Worm (Caenorhabditis elegans) whole organism, L2 larva: ENCODE data around the gene rad-54.B.

Source experiments
- C34F6.9 ChIP-seq: fragments of 150-350 bp; optimal IDR thresholded peaks from 2 replicates; lab custom pipeline; 2014; ENCODE audit warnings: missing biosample characterization, missing genetic modification characterization
- F13H6.1 ChIP-seq: sonication (generic microtip); optimal IDR thresholded peaks from 2 replicates; lab custom pipeline; 2016; ENCODE audit warnings: missing genetic modification characterization, missing compliant biosample characterization
- R02D3.7 ChIP-seq: fragments of 150-350 bp; optimal IDR thresholded peaks from 2 replicates; lab custom pipeline; 2014; ENCODE audit warnings: missing biosample characterization, missing genetic modification characterization
- ZK546.5 ChIP-seq: sonication (generic microtip); optimal IDR thresholded peaks from 2 replicates; lab custom pipeline; 2017; ENCODE audit warnings: missing biosample characterization, missing genetic modification characterization
- ama-1 ChIP-seq: fragments of 150-350 bp; optimal IDR thresholded peaks from 2 replicates; lab custom pipeline; 2018; ENCODE audit warnings: inconsistent platforms
- blmp-1 ChIP-seq: sonication (generic microtip); optimal IDR thresholded peaks from 2 replicates; lab custom pipeline; 2017; ENCODE audit warnings: missing genetic modification characterization, mild to moderate bottlenecking, missing compliant biosample characterization, antibody characterized with exemption, moderate library complexity; ENCODE audit not compliant: insufficient read depth
- ceh-16 ChIP-seq: fragments of 150-350 bp; optimal IDR thresholded peaks from 2 replicates; lab custom pipeline; 2014; ENCODE audit warnings: missing biosample characterization, missing genetic modification characterization
- ceh-82 ChIP-seq: fragments of 150-350 bp; optimal IDR thresholded peaks from 2 replicates; lab custom pipeline; 2014; ENCODE audit warnings: missing biosample characterization, missing genetic modification characterization
- crh-2 ChIP-seq: sonication (generic microtip); optimal IDR thresholded peaks from 2 replicates; lab custom pipeline; 2017; ENCODE audit warnings: missing biosample characterization, missing genetic modification characterization
- egl-27 ChIP-seq: sonication (generic microtip); optimal IDR thresholded peaks from 3 replicates; lab custom pipeline; 2017; ENCODE audit warnings: missing biosample characterization, missing genetic modification reagents, missing genetic modification characterization
- elt-1 ChIP-seq: fragments of 150-350 bp; optimal IDR thresholded peaks from 2 replicates; lab custom pipeline; 2014; ENCODE audit warnings: missing biosample characterization, missing genetic modification characterization
- fos-1 ChIP-seq: fragments of 150-350 bp; optimal IDR thresholded peaks from 2 replicates; lab custom pipeline; 2014; ENCODE audit warnings: missing biosample characterization, missing genetic modification characterization
- gmeb-1 ChIP-seq: fragments of 150-350 bp; optimal IDR thresholded peaks from 2 replicates; lab custom pipeline; 2014; ENCODE audit warnings: missing biosample characterization, missing genetic modification characterization
- lin-11 ChIP-seq: fragments of 150-350 bp; sonication (generic microtip); optimal IDR thresholded peaks from 2 replicates; lab custom pipeline; 2014; ENCODE audit warnings: missing biosample characterization, missing genetic modification characterization, inconsistent platforms, mixed read lengths
- lin-13 ChIP-seq: fragments of 150-350 bp; optimal IDR thresholded peaks from 2 replicates; lab custom pipeline; 2014; ENCODE audit warnings: missing biosample characterization, missing genetic modification reagents, missing genetic modification characterization
- lin-39 ChIP-seq: fragments of 150-350 bp; optimal IDR thresholded peaks from 2 replicates; lab custom pipeline; 2014; ENCODE audit warnings: missing biosample characterization, missing genetic modification reagents, missing genetic modification characterization
- lsy-2 ChIP-seq, 2 experiments: fragments of 150-350 bp in 1 of 2; sonication (generic microtip) in 1 of 2; optimal IDR thresholded peaks; 2 replicates each; lab custom pipeline; 2014 to 2017; ENCODE audit warnings: missing biosample characterization in 2 of 2, missing genetic modification characterization in 2 of 2
- mab-5 ChIP-seq: fragments of 150-350 bp; optimal IDR thresholded peaks from 2 replicates; lab custom pipeline; 2014; ENCODE audit warnings: missing biosample characterization, missing genetic modification characterization
- mbf-1 ChIP-seq: sonication (generic microtip); optimal IDR thresholded peaks from 2 replicates; lab custom pipeline; 2017; ENCODE audit warnings: missing biosample characterization, missing genetic modification characterization
- nhr-11 ChIP-seq: fragments of 150-350 bp; optimal IDR thresholded peaks from 2 replicates; lab custom pipeline; 2014; ENCODE audit warnings: missing biosample characterization, missing genetic modification characterization
- nhr-12 ChIP-seq: fragments of 150-350 bp; optimal IDR thresholded peaks from 2 replicates; lab custom pipeline; 2014; ENCODE audit warnings: missing biosample characterization, missing genetic modification characterization
- nhr-129 ChIP-seq: fragments of 150-350 bp; optimal IDR thresholded peaks from 2 replicates; lab custom pipeline; 2014; ENCODE audit warnings: missing biosample characterization, missing genetic modification characterization
- nhr-25 ChIP-seq: fragments of 150-350 bp; sonication (generic microtip); optimal IDR thresholded peaks from 3 replicates; lab custom pipeline; 2014; ENCODE audit warnings: missing biosample characterization, missing genetic modification characterization
- peb-1 ChIP-seq: fragments of 150-350 bp; optimal IDR thresholded peaks from 2 replicates; lab custom pipeline; 2014; ENCODE audit warnings: missing biosample characterization, missing genetic modification characterization
- sem-4 ChIP-seq: fragments of 150-350 bp; optimal IDR thresholded peaks from 2 replicates; lab custom pipeline; 2014; ENCODE audit warnings: missing biosample characterization, missing genetic modification reagents, missing genetic modification characterization
- sma-3 ChIP-seq: sonication (generic microtip); optimal IDR thresholded peaks from 2 replicates; lab custom pipeline; 2016; ENCODE audit warnings: missing genetic modification reagents, missing genetic modification characterization, missing compliant biosample characterization
- sma-9 ChIP-seq, 2 experiments: fragments of 150-350 bp in 1 of 2; sonication (generic microtip) in 1 of 2; optimal IDR thresholded peaks; 2 replicates each; lab custom pipeline; 2014 to 2016; ENCODE audit warnings: missing genetic modification characterization in 2 of 2, mild to moderate bottlenecking in 1 of 2, missing biosample characterization in 1 of 2, missing compliant biosample characterization in 1 of 2, missing genetic modification reagents in 1 of 2, moderate library complexity in 1 of 2
- snpc-4 ChIP-seq: fragments of 150-350 bp; optimal IDR thresholded peaks from 2 replicates; lab custom pipeline; 2014; ENCODE audit warnings: missing biosample characterization, missing genetic modification characterization
- unc-55 ChIP-seq: fragments of 150-350 bp; sonication (generic microtip); optimal IDR thresholded peaks from 3 replicates; lab custom pipeline; 2014; ENCODE audit warnings: missing biosample characterization, missing genetic modification reagents, missing genetic modification characterization
- unc-62 ChIP-seq: fragments of 150-350 bp; optimal IDR thresholded peaks from 2 replicates; lab custom pipeline; 2014; ENCODE audit warnings: missing biosample characterization, missing genetic modification reagents, missing genetic modification characterization
- zag-1 ChIP-seq: fragments of 150-350 bp; optimal IDR thresholded peaks from 2 replicates; lab custom pipeline; 2014; ENCODE audit warnings: missing biosample characterization, missing genetic modification characterization
- ztf-1 ChIP-seq: fragments of 200-800 bp; sonication (Bioruptor generic); conservative IDR thresholded peaks from 2 replicates; pipeline ENCODE4 v1.3.6; 2022; ENCODE audit warnings: missing genetic modification characterization, missing compliant biosample characterization

Gene rad-54.B

ce11 chrIV:16939001-16939400, 10.9 kb upstream of the rad-54.B start, which contains the start of gene Y116A8C.10:
Y116A8C.10 (minus strand) TSS chrIV:16939101.
- no peak for TF ChIP-seq peb-1 (tag; lab: Kevin White, UChicago)
- TF ChIP-seq, all 48 proteins: peak for 0

ce11 chrIV:16946746-16947145, 3.1 kb upstream of the rad-54.B start, which contains the start of the genes Y116A8C.9 and arf-6:
Y116A8C.9 (minus strand) TSS chrIV:16946800.
arf-6 (plus strand) TSS chrIV:16947120.
- TF ChIP-seq lsy-2 (tag; optimal IDR thresholded peaks at IDR 0.05; lab: Kevin White, UChicago) (peak; percentile 53 to 61), ZK546.5 (no peak), sem-4 (tag; lab: Kevin White, UChicago) (peak; percentile 14), lin-39 (tag; lab: Kevin White, UChicago) (no peak), lin-13 (GFP tag; lab: Kevin White, UChicago) (peak; percentile 41), elt-1 (tag; lab: Kevin White, UChicago) (no peak), unc-55 (peak; percentile 67), nhr-11 (tag; lab: Kevin White, UChicago) (no peak), nhr-25 (tag; lab: Kevin White, UChicago) (no peak), lin-11 (tag; lab: Kevin White, UChicago) (peak; percentile 62), sma-3 (GFP tag; lab: Kevin White, UChicago) (peak; percentile 58), zag-1 (tag; lab: Kevin White, UChicago) (no peak), unc-62 (no peak), egl-27 (no peak), F13H6.1 (tag; lab: Kevin White, UChicago) (peak; percentile 79), nhr-129 (tag; lab: Kevin White, UChicago) (peak; percentile 42), ama-1 (no peak), mab-5 (tag; lab: Kevin White, UChicago) (peak; percentile 22), C34F6.9 (peak; percentile 67), mbf-1 (tag; lab: Kevin White, UChicago) (no peak), fos-1 (peak; percentile 54), gmeb-1 (tag; lab: Kevin White, UChicago) (peak; percentile 70), crh-2 (tag; lab: Kevin White, UChicago) (peak; percentile 58), blmp-1 (no peak), ztf-1 (no peak)

ce11 chrIV:16952389-16952788, 2.5 kb downstream of the rad-54.B start:
- TF ChIP-seq nhr-129 (tag; lab: Kevin White, UChicago) (no peak), ZK546.5 (no peak), peb-1 (tag; lab: Kevin White, UChicago) (no peak)

- TF ChIP-seq egl-27 = no peak
Observed at ce11 chrIV:16962445-16962844, 12.6 kb downstream of the rad-54.B start.

- TF ChIP-seq sma-9 (GFP tag; optimal IDR thresholded peaks at IDR 0.05; lab: Kevin White, UChicago) (no peak), sma-9 (tag; optimal IDR thresholded peaks at IDR 0.05; lab: Kevin White, UChicago) (no peak), ceh-82 (tag; lab: Kevin White, UChicago) (no peak), blmp-1 (no peak), C34F6.9 (no peak), R02D3.7 (tag; lab: Kevin White, UChicago) (no peak), snpc-4 (tag; lab: Kevin White, UChicago) (no peak), ceh-16 (tag; lab: Kevin White, UChicago) (no peak), nhr-12 (no peak), lin-13 (GFP tag; lab: Kevin White, UChicago) (no peak)
Observed at ce11 chrIV:16970390-16970789, 20.5 kb downstream of the rad-54.B start, which contains the start of gene rom-3. rom-3 (minus strand) TSS chrIV:16970490.

- no peak for TF ChIP-seq nhr-11 (tag; lab: Kevin White, UChicago)
- TF ChIP-seq gmeb-1 (tag; lab: Kevin White, UChicago) = no peak
- TF ChIP-seq peb-1 (tag; lab: Kevin White, UChicago) = no peak
Observed at ce11 chrIV:16988397-16988796, 38.5 kb downstream of the rad-54.B start, which contains the start of gene nccd-1. nccd-1 (plus strand) TSS chrIV:16988697.
